Worm (Caenorhabditis elegans) whole organism, late embryonic: ENCODE data around the gene C08F8.15.

Source experiments
- C08G9.2 ChIP-seq: sonication (generic microtip); optimal IDR thresholded peaks from 2 replicates; lab custom pipeline; 2016; ENCODE audit warnings: mild to moderate bottlenecking, missing genetic modification characterization, moderate library complexity, missing compliant biosample characterization
- F13H6.1 ChIP-seq: sonication (generic microtip); optimal IDR thresholded peaks from 2 replicates; lab custom pipeline; 2016; ENCODE audit warnings: missing genetic modification characterization, missing compliant biosample characterization
- K02D7.2 ChIP-seq: sonication (generic microtip); optimal IDR thresholded peaks from 2 replicates; lab custom pipeline; 2017; ENCODE audit warnings: mild to moderate bottlenecking, missing genetic modification characterization, missing compliant biosample characterization
- K09A11.1 ChIP-seq: sonication (generic microtip); optimal IDR thresholded peaks from 2 replicates; lab custom pipeline; 2017; ENCODE audit warnings: antibody characterized with exemption, mild to moderate bottlenecking, missing genetic modification characterization, missing compliant biosample characterization; ENCODE audit not compliant: insufficient read depth
- T23F11.4 ChIP-seq: fragments of 200-800 bp; sonication (Bioruptor generic); optimal IDR thresholded peaks from 2 replicates; lab custom pipeline; 2018; ENCODE audit warnings: mild to moderate bottlenecking, missing genetic modification characterization, missing compliant biosample characterization
- Y22D7AL.16 ChIP-seq: sonication (generic microtip); optimal IDR thresholded peaks from 2 replicates; lab custom pipeline; 2016; ENCODE audit warnings: missing genetic modification characterization, missing compliant biosample characterization
- ahr-1 ChIP-seq: sonication (generic microtip); optimal IDR thresholded peaks from 2 replicates; lab custom pipeline; 2016; ENCODE audit warnings: missing genetic modification characterization, missing compliant biosample characterization
- ceh-2 ChIP-seq: sonication (generic microtip); optimal IDR thresholded peaks from 2 replicates; lab custom pipeline; 2016; ENCODE audit warnings: missing genotype, missing genetic modification characterization, missing compliant biosample characterization
- ceh-30 ChIP-seq: fragments of 150-350 bp; optimal IDR thresholded peaks from 2 replicates; lab custom pipeline; 2014; ENCODE audit warnings: missing biosample characterization, missing genetic modification characterization
- ceh-31 ChIP-seq: sonication (generic microtip); optimal IDR thresholded peaks from 2 replicates; lab custom pipeline; 2016; ENCODE audit warnings: missing genetic modification characterization, missing compliant biosample characterization
- ceh-45 ChIP-seq: fragments of 200-800 bp; sonication (Bioruptor generic); IDR thresholded peaks from 2 replicates; pipeline ENCODE4 v1.3.6; 2022; ENCODE audit warnings: missing genetic modification reagents, missing genetic modification characterization, missing compliant biosample characterization
- ceh-48 ChIP-seq: sonication (generic microtip); optimal IDR thresholded peaks from 2 replicates; lab custom pipeline; 2016; ENCODE audit warnings: missing genetic modification characterization, inconsistent platforms, missing compliant biosample characterization
- ceh-6 ChIP-seq: fragments of 200-800 bp; sonication (Bioruptor generic); optimal IDR thresholded peaks from 2 replicates; lab custom pipeline; 2018; ENCODE audit warnings: mild to moderate bottlenecking, missing genetic modification characterization, missing compliant biosample characterization
- che-1 ChIP-seq: sonication (generic microtip); optimal IDR thresholded peaks from 2 replicates; lab custom pipeline; 2016; ENCODE audit warnings: mild to moderate bottlenecking, missing genetic modification characterization, missing compliant biosample characterization
- dve-1 ChIP-seq: sonication (generic microtip); optimal IDR thresholded peaks from 2 replicates; lab custom pipeline; 2017; ENCODE audit warnings: antibody characterized with exemption, mild to moderate bottlenecking, missing genetic modification characterization, missing compliant biosample characterization
- elt-2 ChIP-seq: sonication (generic microtip); optimal IDR thresholded peaks from 2 replicates; lab custom pipeline; 2016; ENCODE audit warnings: missing genetic modification reagents, missing genetic modification characterization, missing compliant biosample characterization
- eyg-1 ChIP-seq: sonication (generic microtip); optimal IDR thresholded peaks from 2 replicates; lab custom pipeline; 2016; ENCODE audit warnings: missing genotype, missing genetic modification characterization, missing compliant biosample characterization
- fkh-10 ChIP-seq: fragments of 150-350 bp; optimal IDR thresholded peaks from 2 replicates; lab custom pipeline; 2014; ENCODE audit warnings: missing biosample characterization, missing genetic modification reagents, missing genetic modification characterization
- hlh-15 ChIP-seq: sonication (generic microtip); optimal IDR thresholded peaks from 2 replicates; lab custom pipeline; 2016; ENCODE audit warnings: missing genetic modification characterization, missing compliant biosample characterization
- hlh-30 ChIP-seq: sonication (generic microtip); optimal IDR thresholded peaks from 2 replicates; lab custom pipeline; 2017; ENCODE audit warnings: antibody characterized with exemption, missing genetic modification characterization, missing compliant biosample characterization; ENCODE audit not compliant: insufficient read depth
- lim-6 ChIP-seq: sonication (generic microtip); optimal IDR thresholded peaks from 2 replicates; lab custom pipeline; 2016; ENCODE audit warnings: missing genetic modification characterization, missing compliant biosample characterization
- mec-3 ChIP-seq: sonication (generic microtip); optimal IDR thresholded peaks from 2 replicates; lab custom pipeline; 2016; ENCODE audit warnings: borderline replicate concordance, missing genetic modification characterization, missing compliant biosample characterization
- nfya-1 ChIP-seq: sonication (generic microtip); optimal IDR thresholded peaks from 2 replicates; lab custom pipeline; 2017; ENCODE audit warnings: missing genetic modification characterization, mild to moderate bottlenecking, missing compliant biosample characterization, antibody characterized with exemption, moderate library complexity
- nhr-11 ChIP-seq: fragments of 150-350 bp; optimal IDR thresholded peaks from 2 replicates; lab custom pipeline; 2014; ENCODE audit warnings: missing biosample characterization, missing genetic modification characterization
- npax-4 ChIP-seq: sonication (generic microtip); optimal IDR thresholded peaks from 2 replicates; lab custom pipeline; 2016; ENCODE audit warnings: missing genetic modification characterization, missing compliant biosample characterization
- odd-2 ChIP-seq: sonication (generic microtip); optimal IDR thresholded peaks from 2 replicates; lab custom pipeline; 2017; ENCODE audit warnings: antibody characterized with exemption, mild to moderate bottlenecking, missing genetic modification characterization, missing compliant biosample characterization
- pag-3 ChIP-seq: sonication (generic microtip); optimal IDR thresholded peaks from 2 replicates; lab custom pipeline; 2016; ENCODE audit warnings: missing compliant biosample characterization, missing genetic modification characterization, borderline replicate concordance
- pat-9 ChIP-seq: fragments of 200-800 bp; sonication (Bioruptor generic); optimal IDR thresholded peaks from 2 replicates; lab custom pipeline; 2018; ENCODE audit warnings: mild to moderate bottlenecking, missing genetic modification characterization, moderate library complexity, missing compliant biosample characterization
- pha-4 ChIP-seq: fragments of 150-350 bp; optimal IDR thresholded peaks from 2 replicates; lab custom pipeline; 2018; ENCODE audit warnings: missing biosample characterization, missing genetic modification reagents, missing genetic modification characterization
- pros-1 ChIP-seq: fragments of 150-350 bp; optimal IDR thresholded peaks from 2 replicates; lab custom pipeline; 2014; ENCODE audit warnings: missing biosample characterization, missing genetic modification reagents, missing genetic modification characterization
- sox-4 ChIP-seq: sonication (generic microtip); optimal IDR thresholded peaks from 2 replicates; lab custom pipeline; 2017; ENCODE audit warnings: mild to moderate bottlenecking, missing genetic modification characterization, inconsistent platforms, missing compliant biosample characterization
- tbx-7 ChIP-seq: sonication (generic microtip); optimal IDR thresholded peaks from 2 replicates; lab custom pipeline; 2016; ENCODE audit warnings: missing genotype, missing genetic modification characterization, missing compliant biosample characterization
- unc-42 ChIP-seq: sonication (generic microtip); optimal IDR thresholded peaks from 2 replicates; lab custom pipeline; 2016; ENCODE audit warnings: missing genotype, missing genetic modification characterization, missing compliant biosample characterization
- unc-55 ChIP-seq: sonication (generic microtip); optimal IDR thresholded peaks from 2 replicates; lab custom pipeline; 2017; ENCODE audit warnings: missing biosample characterization, missing genetic modification reagents, missing genetic modification characterization
- ztf-16 ChIP-seq: sonication (generic microtip); optimal IDR thresholded peaks from 2 replicates; lab custom pipeline; 2017; ENCODE audit warnings: missing genetic modification characterization, missing compliant biosample characterization

Gene C08F8.15

ce11 chrIV:11164831-11165230, 4.2 kb upstream of the C08F8.15 start, which contains the start of gene C08F8.6:
TSS of gene C08F8.6 (minus strand) at chrIV:11164931.
- TF ChIP-seq sox-4 (tag; lab: Kevin White, UChicago) (no peak), odd-2 (tag; lab: Kevin White, UChicago) (no peak), ahr-1 (no peak), unc-42 (tag; lab: Kevin White, UChicago) (no peak), F13H6.1 (no peak), mec-3 (tag; lab: Kevin White, UChicago) (no peak), ceh-48 (no peak), C08G9.2 (tag; lab: Kevin White, UChicago) (no peak), ceh-6 (no peak), ceh-2 (tag; lab: Kevin White, UChicago) (no peak), elt-2 (no peak), pat-9 (tag; lab: Kevin White, UChicago) (no peak)

- TF ChIP-seq K02D7.2 (tag; lab: Kevin White, UChicago) (no peak), lim-6 (no peak), pros-1 (no peak), K09A11.1 (tag; lab: Kevin White, UChicago) (no peak), ceh-2 (tag; lab: Kevin White, UChicago) (no peak), dve-1 (tag; lab: Kevin White, UChicago) (no peak), unc-55 (GFP tag; lab: Kevin White, UChicago) (no peak), ztf-16 (tag; lab: Kevin White, UChicago) (no peak), tbx-7 (tag; lab: Kevin White, UChicago) (no peak), ceh-45 (no peak), eyg-1 (tag; lab: Kevin White, UChicago) (no peak), mec-3 (tag; lab: Kevin White, UChicago) (no peak), hlh-15 (tag; lab: Kevin White, UChicago) (no peak), fkh-10 (GFP tag; lab: Kevin White, UChicago) (no peak)
- TF ChIP-seq, all 69 proteins: peak for 0
These were observed 1.8 kb upstream of the C08F8.15 start, which contains the start of gene fbxb-9 for ce11 chrIV:11162451-11162850. TSS of gene fbxb-9 (minus strand) at chrIV:11162551.

- TF ChIP-seq pat-9 (tag; lab: Kevin White, UChicago), result no peak
- no peak for TF ChIP-seq T23F11.4 (GFP tag; lab: Kevin White, UChicago)
- TF ChIP-seq eyg-1 (tag; lab: Kevin White, UChicago), result no peak
- no peak for TF ChIP-seq pha-4 (tag; lab: Kevin White, UChicago)
- no peak for TF ChIP-seq pag-3 (tag; lab: Kevin White, UChicago)
- no peak for TF ChIP-seq ceh-31
- no peak for TF ChIP-seq npax-4 (tag; lab: Kevin White, UChicago)
- TF ChIP-seq dve-1 (tag; lab: Kevin White, UChicago), result no peak
- no peak for TF ChIP-seq ceh-2 (tag; lab: Kevin White, UChicago)
- no peak for TF ChIP-seq hlh-30
- no peak for TF ChIP-seq nhr-11 (tag; lab: Kevin White, UChicago)
- no peak for TF ChIP-seq che-1 (tag; lab: Kevin White, UChicago)
- no peak for TF ChIP-seq ceh-30 (tag; lab: Kevin White, UChicago)
- no peak for TF ChIP-seq nfya-1 (tag; lab: Kevin White, UChicago)
These were observed 721 bp downstream of the C08F8.15 start, which contains the start of gene mboa-4 for ce11 chrIV:11159886-11160285. TSS of gene mboa-4 (minus strand) at chrIV:11159986.

DNA sequence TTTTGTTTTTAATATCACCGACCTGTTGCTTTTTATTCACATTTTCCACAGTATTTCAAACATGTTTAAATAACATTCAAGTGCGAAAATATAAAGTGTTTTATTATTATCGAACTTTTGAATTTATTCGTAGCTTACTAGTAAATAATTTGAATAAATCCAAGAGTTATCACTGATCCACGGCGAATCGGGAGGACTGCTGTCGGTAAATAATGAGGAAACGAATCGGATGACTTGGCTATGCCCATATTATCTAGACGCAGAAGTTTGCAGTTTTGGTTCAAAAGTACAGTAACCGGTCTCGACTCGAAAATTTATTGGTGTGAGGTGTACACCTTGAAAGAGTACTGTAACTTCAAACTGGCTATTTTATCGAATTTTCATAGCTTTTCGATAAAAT, 4.1 kb downstream of the C08F8.15 start:
- TF ChIP-seq Y22D7AL.16 (tag; lab: Kevin White, UChicago) (no peak), K09A11.1 (tag; lab: Kevin White, UChicago) (no peak)
